Worm (Caenorhabditis elegans) whole organism, young adult: ENCODE data around the gene C28H8.2.

Experiments
- B0261.1 ChIP-seq: sonication (generic microtip); optimal IDR thresholded peaks from 2 replicates; lab custom pipeline; 2016; ENCODE audit warnings: mild to moderate bottlenecking, missing genetic modification characterization, moderate library complexity, missing compliant biosample characterization
- C06A6.2 ChIP-seq: fragments of 200-800 bp; sonication (Bioruptor generic); conservative IDR thresholded peaks from 2 replicates; pipeline ENCODE4 v1.3.6; 2022; ENCODE audit warnings: missing genetic modification characterization, missing compliant biosample characterization
- C17E4.6 ChIP-seq: fragments of 200-800 bp; sonication (Bioruptor generic); IDR thresholded peaks from 2 replicates; pipeline ENCODE4 v1.3.6; 2022; ENCODE audit warnings: missing genetic modification reagents, missing genetic modification characterization, missing compliant biosample characterization
- F10E7.11 ChIP-seq: sonication (generic microtip); optimal IDR thresholded peaks from 2 replicates; lab custom pipeline; 2017; ENCODE audit warnings: mild to moderate bottlenecking, missing genetic modification characterization, moderate library complexity, missing compliant biosample characterization
- F33H1.4 ChIP-seq: fragments of 200-800 bp; sonication (Bioruptor generic); IDR thresholded peaks from 2 replicates; pipeline ENCODE4 v1.3.6; 2022; ENCODE audit warnings: missing genetic modification reagents, missing genetic modification characterization, missing compliant biosample characterization
- F57C9.4 ChIP-seq: sonication (generic microtip); optimal IDR thresholded peaks from 2 replicates; lab custom pipeline; 2017; ENCODE audit warnings: mild to moderate bottlenecking, missing genetic modification characterization, missing compliant biosample characterization
- K11D2.4 ChIP-seq: fragments of 200-800 bp; sonication (Bioruptor generic); IDR thresholded peaks from 2 replicates; pipeline ENCODE4 v1.3.6; 2022; ENCODE audit warnings: missing genetic modification reagents, missing genetic modification characterization, missing compliant biosample characterization
- K12H6.12 ChIP-seq: fragments of 200-800 bp; sonication (Bioruptor generic); optimal IDR thresholded peaks from 2 replicates; lab custom pipeline; 2018; ENCODE audit warnings: mild to moderate bottlenecking, missing genetic modification characterization, missing compliant biosample characterization
- T07F8.4 ChIP-seq: sonication (generic microtip); optimal IDR thresholded peaks from 2 replicates; lab custom pipeline; 2016; ENCODE audit warnings: mild to moderate bottlenecking, missing genetic modification characterization, moderate library complexity, missing compliant biosample characterization
- Y56A3A.18 ChIP-seq: fragments of 200-800 bp; sonication (Bioruptor generic); IDR thresholded peaks from 2 replicates; pipeline ENCODE4 v1.3.6; 2022; ENCODE audit warnings: missing genetic modification reagents, missing genetic modification characterization, missing compliant biosample characterization
- aptf-2 ChIP-seq: fragments of 200-800 bp; sonication (Bioruptor generic); conservative IDR thresholded peaks from 2 replicates; pipeline ENCODE4 v1.3.6; 2022; ENCODE audit warnings: missing genetic modification reagents, missing genetic modification characterization, missing compliant biosample characterization
- aptf-3 ChIP-seq: fragments of 200-800 bp; sonication (Bioruptor generic); IDR thresholded peaks from 2 replicates; pipeline ENCODE4 v1.3.6; 2022; ENCODE audit warnings: missing genetic modification characterization, missing compliant biosample characterization
- atf-7 ChIP-seq: sonication (generic microtip); optimal IDR thresholded peaks from 2 replicates; lab custom pipeline; 2017; ENCODE audit warnings: mild to moderate bottlenecking, missing genetic modification characterization, missing compliant biosample characterization
- attf-5 ChIP-seq: fragments of 200-800 bp; sonication (Bioruptor generic); optimal IDR thresholded peaks from 2 replicates; lab custom pipeline; 2018; ENCODE audit warnings: mild to moderate bottlenecking, missing genetic modification characterization, missing compliant biosample characterization
- attf-6 ChIP-seq: fragments of 200-800 bp; sonication (Bioruptor generic); IDR thresholded peaks from 2 replicates; pipeline ENCODE4 v1.3.6; 2022; ENCODE audit warnings: missing genetic modification reagents, missing genetic modification characterization, missing compliant biosample characterization
- bed-1 ChIP-seq: fragments of 200-800 bp; sonication (Bioruptor generic); IDR thresholded peaks from 2 replicates; pipeline ENCODE4 v1.3.6; 2022; ENCODE audit warnings: missing genetic modification reagents, missing genetic modification characterization, missing compliant biosample characterization
- ccch-3 ChIP-seq: fragments of 200-800 bp; sonication (Bioruptor generic); optimal IDR thresholded peaks from 2 replicates; lab custom pipeline; 2018; ENCODE audit warnings: mild to moderate bottlenecking, missing genetic modification characterization, missing compliant biosample characterization
- cebp-1 ChIP-seq, 2 experiments: fragments of 200-800 bp in 1 of 2; sonication (Bioruptor generic) in 1 of 2; sonication (generic microtip) in 1 of 2; IDR thresholded peaks in 1 of 2; optimal IDR thresholded peaks in 1 of 2; 2 replicates each; pipeline versions ENCODE4 v1.3.6 to Lab custom; 2017 to 2022; ENCODE audit warnings: missing compliant biosample characterization in 2 of 2, missing genetic modification characterization in 2 of 2, mild to moderate bottlenecking in 1 of 2, missing genetic modification reagents in 1 of 2, moderate library complexity in 1 of 2
- ceh-58 ChIP-seq: fragments of 200-800 bp; sonication (Bioruptor generic); IDR thresholded peaks from 2 replicates; pipeline ENCODE4 v1.3.6; 2022; ENCODE audit warnings: missing genetic modification characterization, missing compliant biosample characterization
- ceh-91 ChIP-seq: fragments of 200-800 bp; sonication (Bioruptor generic); IDR thresholded peaks from 2 replicates; pipeline ENCODE4 v1.3.6; 2022; ENCODE audit warnings: missing genetic modification reagents, missing genetic modification characterization, missing compliant biosample characterization
- chd-7 ChIP-seq: sonication (generic microtip); optimal IDR thresholded peaks from 2 replicates; lab custom pipeline; 2016; ENCODE audit warnings: mild to moderate bottlenecking, missing genetic modification characterization, moderate library complexity, missing compliant biosample characterization
- die-1 ChIP-seq: sonication (generic microtip); optimal IDR thresholded peaks from 2 replicates; lab custom pipeline; 2016; ENCODE audit warnings: missing genotype, mild to moderate bottlenecking, missing genetic modification characterization, missing compliant biosample characterization
- egl-44 ChIP-seq: fragments of 200-800 bp; sonication (Bioruptor generic); IDR thresholded peaks from 2 replicates; pipeline ENCODE4 v1.3.6; 2022; ENCODE audit warnings: missing genetic modification reagents, missing genetic modification characterization, missing compliant biosample characterization
- fkh-3 ChIP-seq: sonication (generic microtip); optimal IDR thresholded peaks from 2 replicates; lab custom pipeline; 2016; ENCODE audit warnings: mild to moderate bottlenecking, missing genetic modification characterization, missing compliant biosample characterization
- him-1 ChIP-seq: sonication (generic microtip); optimal IDR thresholded peaks from 2 replicates; lab custom pipeline; 2016; ENCODE audit warnings: missing genotype, missing genetic modification reagents, missing genetic modification characterization, missing compliant biosample characterization
- hlh-26 ChIP-seq: fragments of 200-800 bp; sonication (Bioruptor generic); conservative IDR thresholded peaks from 2 replicates; pipeline ENCODE4 v1.3.6; 2022; ENCODE audit warnings: missing genetic modification reagents, missing genetic modification characterization, missing compliant biosample characterization
- hmg-1.2 ChIP-seq: fragments of 200-800 bp; sonication (Bioruptor generic); IDR thresholded peaks from 2 replicates; pipeline ENCODE4 v1.3.6; 2022; ENCODE audit warnings: missing genetic modification reagents, missing genetic modification characterization, missing compliant biosample characterization
- hmg-20 ChIP-seq: fragments of 200-800 bp; sonication (Bioruptor generic); IDR thresholded peaks from 2 replicates; pipeline ENCODE4 v1.3.6; 2022; ENCODE audit warnings: missing genetic modification reagents, missing genetic modification characterization, missing compliant biosample characterization
- hrde-1 ChIP-seq: sonication (generic microtip); optimal IDR thresholded peaks from 2 replicates; lab custom pipeline; 2016; ENCODE audit warnings: missing genetic modification characterization, mild to moderate bottlenecking, missing compliant biosample characterization, moderate library complexity, missing genotype, missing genetic modification reagents, borderline replicate concordance
- hsf-1 ChIP-seq: fragments of 200-800 bp; sonication (Bioruptor generic); IDR thresholded peaks from 2 replicates; pipeline ENCODE4 v1.3.6; 2022; ENCODE audit warnings: missing genetic modification reagents, missing genetic modification characterization, missing compliant biosample characterization
- lag-1 ChIP-seq: fragments of 200-800 bp; sonication (Bioruptor generic); IDR thresholded peaks from 2 replicates; pipeline ENCODE4 v1.3.6; 2022; ENCODE audit warnings: missing genetic modification reagents, missing genetic modification characterization, missing compliant biosample characterization
- let-526 ChIP-seq: fragments of 200-800 bp; sonication (Bioruptor generic); IDR thresholded peaks from 2 replicates; pipeline ENCODE4 v1.3.6; 2022; ENCODE audit warnings: missing genetic modification reagents, missing genetic modification characterization, missing compliant biosample characterization
- lin-35 ChIP-seq, 3 experiments: fragments of 150-350 bp in 2 of 3; sonication (generic microtip) in 1 of 3; optimal IDR thresholded peaks; 2 replicates each; lab custom pipeline; 2014 to 2018; ENCODE audit warnings: missing biosample characterization in 3 of 3, missing genetic modification characterization in 3 of 3, missing genetic modification reagents in 3 of 3
- lin-40 ChIP-seq: sonication (generic microtip); optimal IDR thresholded peaks from 2 replicates; lab custom pipeline; 2016; ENCODE audit warnings: missing genetic modification characterization, mild to moderate bottlenecking, missing compliant biosample characterization, missing genotype, missing genetic modification reagents
- madf-10 ChIP-seq: sonication (generic microtip); optimal IDR thresholded peaks from 2 replicates; lab custom pipeline; 2016; ENCODE audit warnings: mild to moderate bottlenecking, missing genetic modification characterization, missing compliant biosample characterization
- madf-8 ChIP-seq: fragments of 200-800 bp; sonication (Bioruptor generic); conservative IDR thresholded peaks from 2 replicates; pipeline ENCODE4 v1.3.6; 2022; ENCODE audit warnings: missing genetic modification reagents, missing genetic modification characterization, missing compliant biosample characterization
- mcd-1 ChIP-seq: fragments of 200-800 bp; sonication (Bioruptor generic); IDR thresholded peaks from 2 replicates; pipeline ENCODE4 v1.3.6; 2022; ENCODE audit warnings: missing genetic modification reagents, missing genetic modification characterization, missing compliant biosample characterization
- mel-28 ChIP-seq: sonication (generic microtip); optimal IDR thresholded peaks from 2 replicates; lab custom pipeline; 2016; ENCODE audit warnings: borderline replicate concordance, mild to moderate bottlenecking, missing genetic modification characterization, missing compliant biosample characterization
- mes-4 ChIP-seq: sonication (generic microtip); optimal IDR thresholded peaks from 2 replicates; lab custom pipeline; 2016; ENCODE audit warnings: missing genotype, missing genetic modification characterization, missing compliant biosample characterization
- nfyb-1 ChIP-seq: fragments of 200-800 bp; sonication (Bioruptor generic); IDR thresholded peaks from 2 replicates; pipeline ENCODE4 v1.3.6; 2022; ENCODE audit warnings: missing genetic modification reagents, missing genetic modification characterization, missing compliant biosample characterization
- nhr-120 ChIP-seq: fragments of 200-800 bp; sonication (Bioruptor generic); IDR thresholded peaks from 2 replicates; pipeline ENCODE4 v1.3.6; 2022; ENCODE audit warnings: missing genetic modification characterization, missing compliant biosample characterization
- nhr-179 ChIP-seq: sonication (generic microtip); optimal IDR thresholded peaks from 2 replicates; lab custom pipeline; 2016; ENCODE audit warnings: mild to moderate bottlenecking, missing genetic modification characterization, missing compliant biosample characterization
- pbrm-1 ChIP-seq: fragments of 200-800 bp; sonication (Bioruptor generic); IDR thresholded peaks from 2 replicates; pipeline ENCODE4 v1.3.6; 2022; ENCODE audit warnings: missing genetic modification reagents, missing genetic modification characterization, missing compliant biosample characterization
- sdz-38 ChIP-seq: sonication (generic microtip); optimal IDR thresholded peaks from 2 replicates; lab custom pipeline; 2016; ENCODE audit warnings: missing genotype, missing genetic modification characterization, missing compliant biosample characterization
- snpc-3.4 ChIP-seq: sonication (generic microtip); optimal IDR thresholded peaks from 2 replicates; lab custom pipeline; 2017; ENCODE audit warnings: missing genetic modification characterization, mild to moderate bottlenecking, missing compliant biosample characterization, antibody characterized with exemption, moderate library complexity, missing genotype, missing genetic modification reagents
- somi-1 ChIP-seq: fragments of 200-800 bp; sonication (Bioruptor generic); optimal IDR thresholded peaks from 2 replicates; lab custom pipeline; 2018; ENCODE audit warnings: mild to moderate bottlenecking, missing genetic modification characterization, missing compliant biosample characterization
- ztf-18 ChIP-seq: sonication (generic microtip); optimal IDR thresholded peaks from 2 replicates; lab custom pipeline; 2016; ENCODE audit warnings: missing genotype, mild to moderate bottlenecking, missing genetic modification characterization, missing compliant biosample characterization
- ztf-26 ChIP-seq: sonication (generic microtip); optimal IDR thresholded peaks from 2 replicates; lab custom pipeline; 2017; ENCODE audit warnings: missing genetic modification characterization, missing compliant biosample characterization

Gene C28H8.2

DNA sequence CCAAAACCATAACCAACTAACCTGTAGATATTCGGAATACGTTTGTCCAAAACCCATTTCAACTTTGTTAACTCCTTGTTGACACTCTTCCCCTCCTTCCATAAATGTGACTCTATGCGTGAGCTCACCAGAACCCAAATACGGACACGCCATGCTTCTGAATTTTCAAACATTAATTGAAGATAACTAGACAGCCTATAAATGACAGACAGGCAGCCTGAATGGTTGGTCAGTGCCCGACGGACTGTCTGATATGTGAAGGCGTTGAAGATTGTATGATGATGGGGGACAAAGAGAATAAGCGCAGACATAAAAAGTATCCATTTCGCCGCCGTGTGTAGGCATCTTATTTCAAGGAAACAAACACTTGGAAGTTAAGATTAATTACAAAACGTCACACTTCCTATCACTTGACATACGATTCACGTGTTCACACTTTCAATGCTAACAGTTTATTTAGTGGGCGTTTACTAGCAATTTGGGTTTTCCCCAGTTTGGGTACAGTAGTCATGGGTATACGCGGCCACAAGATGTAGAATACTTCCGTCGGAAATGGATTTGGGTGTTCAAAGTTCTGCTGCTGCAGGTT lies at the start of gene C28H8.2, which contains the start of gene tdo-2:
C28H8.2 (plus strand) TSS at position 524 of the 589 bp plus-strand sequence.
tdo-2 (minus strand) TSS at position 157 of the 589 bp plus-strand sequence.
- TF ChIP-seq mel-28 (tag; lab: Kevin White, UChicago): no peak
- peak; percentile 71; the same call in 1 of the 2 replicates for TF ChIP-seq C06A6.2
- TF ChIP-seq Y56A3A.18 (GFP tag; lab: Robert Waterston, UW): no peak
- TF ChIP-seq C17E4.6 (GFP tag; lab: Robert Waterston, UW): no peak
- TF ChIP-seq attf-6 (GFP tag; lab: Robert Waterston, UW): no peak
- no peak for TF ChIP-seq cebp-1 (GFP tag; IDR thresholded peaks at IDR 0.05; lab: Robert Waterston, UW)
- TF ChIP-seq cebp-1 (tag; optimal IDR thresholded peaks at IDR 0.05; lab: Kevin White, UChicago): peak; percentile 36
- TF ChIP-seq aptf-3 (GFP tag; lab: Robert Waterston, UW): no peak
- TF ChIP-seq F57C9.4 (tag; lab: Kevin White, UChicago): no peak
- peak; percentile 58; the same call in 1 of the 2 replicates for TF ChIP-seq K11D2.4 (GFP tag; lab: Robert Waterston, UW)
- TF ChIP-seq attf-5 (GFP tag; lab: Kevin White, UChicago): no peak
- peak; percentile 77 for TF ChIP-seq ztf-26 (tag; lab: Kevin White, UChicago)
- no peak for TF ChIP-seq hmg-1.2 (GFP tag; lab: Robert Waterston, UW)
- TF ChIP-seq madf-10: no peak
- no peak for TF ChIP-seq nhr-120
- TF ChIP-seq egl-44 (GFP tag; lab: Robert Waterston, UW): no peak
- no peak for TF ChIP-seq T07F8.4 (tag; lab: Kevin White, UChicago)
- TF ChIP-seq madf-8 (GFP tag; lab: Robert Waterston, UW): no peak
- no peak for TF ChIP-seq hrde-1 (tag; lab: Kevin White, UChicago)
- TF ChIP-seq B0261.1 (tag; lab: Kevin White, UChicago): no peak
- no peak for TF ChIP-seq ceh-91 (GFP tag; lab: Robert Waterston, UW)
- TF ChIP-seq him-1 (tag; lab: Kevin White, UChicago): no peak
- TF ChIP-seq bed-1 (GFP tag; lab: Robert Waterston, UW): no peak
- no peak for TF ChIP-seq nhr-179 (tag; lab: Kevin White, UChicago)
- peak; percentile 66 for TF ChIP-seq somi-1 (GFP tag; lab: Kevin White, UChicago)
- no peak for TF ChIP-seq let-526 (GFP tag; lab: Robert Waterston, UW)
- no peak for TF ChIP-seq K12H6.12 (tag; lab: Kevin White, UChicago)
- no peak for TF ChIP-seq hlh-26
- TF ChIP-seq ccch-3 (GFP tag; lab: Kevin White, UChicago): no peak
- no peak for TF ChIP-seq hmg-20 (GFP tag; lab: Robert Waterston, UW)
- TF ChIP-seq F33H1.4 (GFP tag; lab: Robert Waterston, UW): no peak
- TF ChIP-seq lag-1 (GFP tag; lab: Robert Waterston, UW): no peak
- TF ChIP-seq lin-35 (GFP tag; optimal IDR thresholded peaks at IDR 0.05; lab: Kevin White, UChicago): no peak
- 0 out of 2 replicates have a peak, but pooled peaks have one; percentile 13 for TF ChIP-seq nfyb-1 (GFP tag; lab: Robert Waterston, UW)
- peak; percentile 19 for TF ChIP-seq atf-7 (tag; lab: Kevin White, UChicago)
- peak; percentile 39 for TF ChIP-seq die-1 (tag; lab: Kevin White, UChicago)
- no peak for TF ChIP-seq mes-4
- TF ChIP-seq mcd-1 (GFP tag; lab: Robert Waterston, UW): peak; percentile 8; the same call in 1 of the 2 replicates
- no peak for TF ChIP-seq sdz-38 (tag; lab: Kevin White, UChicago)
- 0 out of 2 replicates have a peak, but pooled peaks have one; percentile 26 for TF ChIP-seq hsf-1 (GFP tag; lab: Robert Waterston, UW)
- TF ChIP-seq fkh-3 (tag; lab: Kevin White, UChicago): no peak
- TF ChIP-seq pbrm-1 (GFP tag; lab: Robert Waterston, UW): no peak
- TF ChIP-seq lin-40 (tag; lab: Kevin White, UChicago): peak; percentile 43
- no peak for TF ChIP-seq ztf-18
- peak; percentile 16 for TF ChIP-seq chd-7 (tag; lab: Kevin White, UChicago)
- TF ChIP-seq F10E7.11 (tag; lab: Kevin White, UChicago): no peak
- TF ChIP-seq ceh-58 (GFP tag; lab: Robert Waterston, UW): no peak
- TF ChIP-seq aptf-2 (GFP tag; lab: Robert Waterston, UW): no peak
- TF ChIP-seq snpc-3.4: no peak
